Fruit fly (Drosophila melanogaster) whole organism, prepupa: ENCODE data around the gene Lint-1.

Experiments used
- Blimp-1 ChIP-seq: fragments of 200-800 bp; sonication (Bioruptor generic); optimal IDR thresholded peaks from 3 replicates; lab custom pipeline; 2017; ENCODE audit warnings: missing biosample characterization, missing genetic modification characterization, mild to moderate bottlenecking, moderate library complexity, missing genetic modification reagents
- CG10631 ChIP-seq: fragments of 200-800 bp; sonication (Bioruptor generic); optimal IDR thresholded peaks from 2 replicates; lab custom pipeline; 2016; ENCODE audit warnings: missing biosample characterization, missing genetic modification characterization
- CG10669 ChIP-seq: fragments of 200-800 bp; sonication (Bioruptor generic); optimal IDR thresholded peaks from 3 replicates; lab custom pipeline; 2018; ENCODE audit warnings: missing biosample characterization, mild to moderate bottlenecking, missing genetic modification characterization, moderate library complexity
- CG11762 ChIP-seq: fragments of 200-800 bp; sonication (Bioruptor generic); optimal IDR thresholded peaks from 3 replicates; lab custom pipeline; 2016; ENCODE audit warnings: missing biosample characterization, missing genetic modification characterization; ENCODE audit not compliant: insufficient read depth
- CG15336 ChIP-seq: fragments of 200-800 bp; sonication (Bioruptor generic); IDR thresholded peaks from 2 replicates; pipeline ENCODE4 v1.3.6; 2022; ENCODE audit warnings: missing biosample characterization, missing genetic modification characterization
- CG1621 ChIP-seq: fragments of 200-800 bp; sonication (Bioruptor generic); optimal IDR thresholded peaks from 3 replicates; lab custom pipeline; 2018; ENCODE audit warnings: missing biosample characterization, mild to moderate bottlenecking, missing genetic modification characterization
- CG3032 ChIP-seq: fragments of 200-800 bp; optimal IDR thresholded peaks from 2 replicates; lab custom pipeline; 2019; ENCODE audit warnings: missing biosample characterization, mild to moderate bottlenecking, missing genetic modification characterization, moderate library complexity
- CG31627 ChIP-seq: fragments of 200-800 bp; sonication (Bioruptor generic); optimal IDR thresholded peaks from 3 replicates; lab custom pipeline; 2016; ENCODE audit warnings: missing biosample characterization, missing genetic modification characterization
- CG32006 ChIP-seq: fragments of 200-800 bp; sonication (Bioruptor generic); optimal IDR thresholded peaks from 3 replicates; lab custom pipeline; 2017; ENCODE audit warnings: missing biosample characterization, mild to moderate bottlenecking, missing genetic modification characterization
- CG34406 ChIP-seq: fragments of 200-800 bp; sonication (Bioruptor generic); optimal IDR thresholded peaks from 3 replicates; lab custom pipeline; 2016; ENCODE audit warnings: missing biosample characterization, missing genetic modification characterization
- CG4318 ChIP-seq: fragments of 200-800 bp; sonication (Bioruptor generic); optimal IDR thresholded peaks from 3 replicates; lab custom pipeline; 2017; ENCODE audit warnings: missing biosample characterization, mild to moderate bottlenecking, missing genetic modification characterization
- CG6163 ChIP-seq: fragments of 200-800 bp; sonication (Bioruptor generic); IDR thresholded peaks from 3 replicates; pipeline ENCODE4 v1.3.6; 2022; ENCODE audit warnings: missing biosample characterization, missing genetic modification characterization
- CG6276 ChIP-seq: fragments of 200-800 bp; sonication (Bioruptor generic); optimal IDR thresholded peaks from 2 replicates; lab custom pipeline; 2017; ENCODE audit warnings: missing biosample characterization, mild to moderate bottlenecking, missing genetic modification characterization
- CG6808 ChIP-seq: fragments of 200-800 bp; sonication (Bioruptor generic); optimal IDR thresholded peaks from 3 replicates; lab custom pipeline; 2017; ENCODE audit warnings: missing biosample characterization, missing genetic modification characterization, mild to moderate bottlenecking, moderate library complexity, missing genetic modification reagents
- CG7368 ChIP-seq: fragments of 200-800 bp; sonication (Bioruptor generic); optimal IDR thresholded peaks from 3 replicates; lab custom pipeline; 2016; ENCODE audit warnings: missing biosample characterization, missing genetic modification characterization
- CG9139 ChIP-seq: fragments of 200-800 bp; sonication (Bioruptor generic); optimal IDR thresholded peaks from 3 replicates; lab custom pipeline; 2017; ENCODE audit warnings: missing biosample characterization, mild to moderate bottlenecking, missing genetic modification characterization
- Eip75B ChIP-seq: fragments of 200-800 bp; sonication (Bioruptor generic); optimal IDR thresholded peaks from 3 replicates; lab custom pipeline; 2016; ENCODE audit warnings: missing biosample characterization, missing genetic modification characterization
- Eip78C ChIP-seq: fragments of 200-800 bp; sonication (Bioruptor generic); peaks from one replicate; lab custom pipeline; 2016; ENCODE audit warnings: missing biosample characterization, missing genetic modification characterization
- Ets96B ChIP-seq: fragments of 200-800 bp; optimal IDR thresholded peaks from 2 replicates; lab custom pipeline; 2019; ENCODE audit warnings: missing biosample characterization, mild to moderate bottlenecking, missing genetic modification characterization, moderate library complexity
- Hr39 ChIP-seq: fragments of 200-800 bp; sonication (Bioruptor generic); optimal IDR thresholded peaks from 2 replicates; lab custom pipeline; 2016; ENCODE audit warnings: missing biosample characterization, missing genetic modification characterization
- Hr4 ChIP-seq: fragments of 200-800 bp; sonication (Bioruptor generic); optimal IDR thresholded peaks from 3 replicates; lab custom pipeline; 2016; ENCODE audit warnings: missing biosample characterization, missing genetic modification characterization
- Lpt ChIP-seq: fragments of 200-800 bp; sonication (Bioruptor generic); optimal IDR thresholded peaks from 3 replicates; lab custom pipeline; 2016; ENCODE audit warnings: missing biosample characterization, missing genetic modification characterization
- OdsH ChIP-seq: fragments of 200-800 bp; sonication (Bioruptor generic); optimal IDR thresholded peaks from 3 replicates; lab custom pipeline; 2016; ENCODE audit warnings: missing biosample characterization, missing genetic modification characterization
- Smox ChIP-seq: fragments of 200-800 bp; sonication (Bioruptor generic); optimal IDR thresholded peaks from 3 replicates; lab custom pipeline; 2016; ENCODE audit warnings: missing biosample characterization, missing genetic modification characterization
- Sox102F ChIP-seq: fragments of 200-800 bp; sonication (Bioruptor generic); optimal IDR thresholded peaks from 2 replicates; lab custom pipeline; 2016; ENCODE audit warnings: missing biosample characterization, mild to moderate bottlenecking, missing genetic modification characterization
- Sox15 ChIP-seq: fragments of 200-800 bp; sonication (Bioruptor generic); optimal IDR thresholded peaks from 3 replicates; lab custom pipeline; 2016; ENCODE audit warnings: missing biosample characterization, missing genetic modification characterization
- acj6 ChIP-seq: fragments of 200-800 bp; sonication (Bioruptor generic); optimal IDR thresholded peaks from 3 replicates; lab custom pipeline; 2016; ENCODE audit warnings: missing biosample characterization, missing genetic modification characterization
- cyc ChIP-seq: fragments of 200-800 bp; sonication (Bioruptor generic); optimal IDR thresholded peaks from 3 replicates; lab custom pipeline; 2016; ENCODE audit warnings: missing biosample characterization, missing genetic modification characterization
- dac ChIP-seq: fragments of 200-800 bp; sonication (Bioruptor generic); optimal IDR thresholded peaks from 2 replicates; lab custom pipeline; 2017; ENCODE audit warnings: missing biosample characterization, mild to moderate bottlenecking, missing genetic modification characterization
- dsx ChIP-seq: fragments of 200-800 bp; optimal IDR thresholded peaks from 3 replicates; lab custom pipeline; 2019; ENCODE audit warnings: missing biosample characterization, mild to moderate bottlenecking, missing genetic modification characterization, moderate library complexity; ENCODE audit not compliant: poor library complexity, severe bottlenecking
- eg ChIP-seq: fragments of 200-800 bp; sonication (Bioruptor generic); IDR thresholded peaks from 3 replicates; pipeline ENCODE4 v1.3.6; 2022; ENCODE audit warnings: missing biosample characterization, missing genetic modification characterization
- esn ChIP-seq: fragments of 200-800 bp; sonication (Bioruptor generic); optimal IDR thresholded peaks from 2 replicates; lab custom pipeline; 2016; ENCODE audit warnings: missing biosample characterization, mild to moderate bottlenecking, missing genetic modification characterization, moderate library complexity
- fd59A ChIP-seq: fragments of 200-800 bp; sonication (Bioruptor generic); optimal IDR thresholded peaks from 2 replicates; lab custom pipeline; 2017; ENCODE audit warnings: missing biosample characterization, mild to moderate bottlenecking, missing genetic modification characterization, missing genetic modification reagents
- fd85E ChIP-seq: fragments of 200-800 bp; sonication (Bioruptor generic); optimal IDR thresholded peaks from 3 replicates; lab custom pipeline; 2016; ENCODE audit warnings: missing biosample characterization, missing genetic modification characterization
- fkh ChIP-seq: fragments of 200-800 bp; sonication (Bioruptor generic); optimal IDR thresholded peaks from 3 replicates; lab custom pipeline; 2017; ENCODE audit warnings: missing biosample characterization, mild to moderate bottlenecking, missing genetic modification characterization, moderate library complexity
- lz ChIP-seq: fragments of 200-800 bp; sonication (Bioruptor generic); optimal IDR thresholded peaks from 3 replicates; lab custom pipeline; 2016; ENCODE audit warnings: missing biosample characterization, missing genetic modification characterization
- net ChIP-seq: fragments of 200-800 bp; sonication (Bioruptor generic); optimal IDR thresholded peaks from 3 replicates; lab custom pipeline; 2016; ENCODE audit warnings: missing biosample characterization, missing genetic modification characterization
- salr ChIP-seq, 2 experiments: fragments of 200-800 bp; sonication (Bioruptor generic); optimal IDR thresholded peaks; 3 replicates each; lab custom pipeline; 2016 to 2018; ENCODE audit warnings: missing biosample characterization in 2 of 2, missing genetic modification characterization in 2 of 2, mild to moderate bottlenecking in 1 of 2
- ss ChIP-seq, 2 experiments: fragments of 200-800 bp; sonication (Bioruptor generic); optimal IDR thresholded peaks; 2 replicates in 1 of 2; 3 replicates in 1 of 2; lab custom pipeline; 2017 to 2018; ENCODE audit warnings: mild to moderate bottlenecking in 2 of 2, missing biosample characterization in 2 of 2, missing genetic modification characterization in 2 of 2, moderate library complexity in 1 of 2
- svp ChIP-seq: fragments of 200-800 bp; sonication (Bioruptor generic); peaks from one replicate; lab custom pipeline; 2016; ENCODE audit warnings: missing biosample characterization, missing genetic modification characterization
- vri ChIP-seq: fragments of 200-800 bp; sonication (Bioruptor generic); optimal IDR thresholded peaks from 3 replicates; lab custom pipeline; 2016; ENCODE audit warnings: missing biosample characterization, mild to moderate bottlenecking, missing genetic modification characterization

Lint-1 gene

dm6 chrX:11109670-11110069 lies 39.5 kb upstream of the Lint-1 start:
- TF ChIP-seq CG1621 (no peak), svp (GFP tag; lab: Kevin White, UChicago) (peak; percentile 83)

dm6 chrX:11123561-11123960 lies 25.6 kb upstream of the Lint-1 start:
- TF ChIP-seq Sox15 (no peak), dsx (GFP tag; lab: Kevin White, UChicago) (no peak), Eip78C (no peak), Hr39 (GFP tag; lab: Kevin White, UChicago) (no peak), cyc (no peak), vri (no peak), CG34406 (no peak), Lpt (GFP tag; lab: Kevin White, UChicago) (no peak), OdsH (GFP tag; lab: Kevin White, UChicago) (no peak), CG1621 (peak; percentile 83), CG10631 (GFP tag; lab: Kevin White, UChicago) (no peak), eg (GFP tag; lab: Robert Waterston, UW) (0 out of 3 replicates have a peak, but pooled peaks have one; percentile 11), Sox102F (no peak), CG10669 (GFP tag; lab: Kevin White, UChicago) (no peak), CG6163 (GFP tag; lab: Robert Waterston, UW) (peak; percentile 42; the same call in 1 of the 3 replicates), salr (GFP tag; optimal IDR thresholded peaks at IDR 0.05; lab: Kevin White, UChicago) (peak in 1 of 2 experiments; percentile 39), fd59A (GFP tag; lab: Kevin White, UChicago) (peak; percentile 13), Hr4 (GFP tag; lab: Kevin White, UChicago) (no peak)

dm6 chrX:11124126-11124748 lies 24.9 kb upstream of the Lint-1 start, which contains the start of gene CG11122:
Gene CG11122 (minus strand): TSS chrX:11124726.
- TF ChIP-seq net (GFP tag; lab: Kevin White, UChicago) (no peak), CG4318 (GFP tag; lab: Kevin White, UChicago) (no peak), CG6163 (GFP tag; lab: Robert Waterston, UW) (peak; percentile 60; the same call in 2 of the 3 replicates), Eip78C (no peak), CG15336 (GFP tag; lab: Robert Waterston, UW) (no peak), Eip75B (GFP tag; lab: Kevin White, UChicago) (no peak), ss (GFP tag; optimal IDR thresholded peaks at IDR 0.05; lab: Kevin White, UChicago) (peak; percentile 31 to 38), OdsH (GFP tag; lab: Kevin White, UChicago) (no peak), fkh (GFP tag; lab: Kevin White, UChicago) (no peak), cyc (no peak)
- TF ChIP-seq, all 60 proteins: peak for 2

- no peak for TF ChIP-seq lz
- TF ChIP-seq CG6808: no peak
- TF ChIP-seq ss (GFP tag; optimal IDR thresholded peaks at IDR 0.05; lab: Kevin White, UChicago): no peak
- no peak for TF ChIP-seq CG32006 (GFP tag; lab: Kevin White, UChicago)
- TF ChIP-seq CG9139 (GFP tag; lab: Kevin White, UChicago): no peak
- no peak for TF ChIP-seq Smox (GFP tag; lab: Kevin White, UChicago)
- TF ChIP-seq CG15336 (GFP tag; lab: Robert Waterston, UW): no peak
- no peak for TF ChIP-seq CG34406
- TF ChIP-seq Blimp-1 (GFP tag; lab: Kevin White, UChicago): no peak
- peak; percentile 1 for TF ChIP-seq cyc
- TF ChIP-seq CG6276 (GFP tag; lab: Kevin White, UChicago): no peak
- TF ChIP-seq Hr39 (GFP tag; lab: Kevin White, UChicago): no peak
- no peak for TF ChIP-seq CG7368 (GFP tag; lab: Kevin White, UChicago)
- no peak for TF ChIP-seq net (GFP tag; lab: Kevin White, UChicago)
- TF ChIP-seq esn: peak; percentile 38
- peak; percentile 5 for TF ChIP-seq CG3032 (tag; lab: Kevin White, UChicago)
- no peak for TF ChIP-seq fkh (GFP tag; lab: Kevin White, UChicago)
- TF ChIP-seq fd85E (GFP tag; lab: Kevin White, UChicago): no peak
- no peak for TF ChIP-seq Ets96B (tag; lab: Kevin White, UChicago)
- TF ChIP-seq dac: no peak
- TF ChIP-seq OdsH (GFP tag; lab: Kevin White, UChicago): no peak
- no peak for TF ChIP-seq CG11762 (GFP tag; lab: Kevin White, UChicago)
- TF ChIP-seq CG31627 (GFP tag; lab: Kevin White, UChicago): no peak
- no peak for TF ChIP-seq dsx (GFP tag; lab: Kevin White, UChicago)
- no peak for TF ChIP-seq fd59A (GFP tag; lab: Kevin White, UChicago)
- peak; percentile 69 for TF ChIP-seq Eip78C
- no peak for TF ChIP-seq Eip75B (GFP tag; lab: Kevin White, UChicago)
- TF ChIP-seq acj6 (GFP tag; lab: Kevin White, UChicago): no peak
These were observed 24.2 kb upstream of the Lint-1 start, which contains the start of gene Rpt3 for dm6 chrX:11124749-11125508. Gene Rpt3 (plus strand): TSS chrX:11125101.
